ENCODE assay signal across 4 fruit fly cellular contexts in the genomic region with DNA sequence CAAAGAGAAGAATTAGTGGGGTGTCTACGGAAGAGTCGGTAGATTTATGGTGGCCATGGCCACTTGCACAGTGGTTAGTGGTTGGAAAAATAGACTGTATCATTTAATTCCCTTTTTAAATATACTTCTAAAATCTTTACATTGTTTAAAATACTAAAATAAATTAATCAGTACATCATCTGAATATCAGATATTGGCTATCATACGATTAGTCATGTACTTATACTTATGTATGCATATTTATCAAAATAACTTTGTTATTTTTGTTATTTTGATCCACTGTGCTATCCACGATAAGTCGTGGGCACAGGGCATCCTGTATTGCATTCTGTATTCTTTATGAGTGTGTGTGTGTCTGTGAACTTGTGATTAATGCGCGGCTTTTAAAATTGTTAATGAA.
TF ChIP-seq lines count a peak whose summit lies in the region.

No protein-coding gene starts in this region.

- no peak for TF ChIP-seq CTCF in whole organism, embryonic (GFP tag; optimal IDR thresholded peaks at IDR 0.05; lab: Kevin White, UChicago)

TF ChIP-seq in whole organism, embryonic, 481 proteins besides CTCF, POLR2A, EP300 and RAD21 (continues in another document):
- no peak for TF ChIP-seq CG12391 (tag; optimal IDR thresholded peaks at IDR 0.05; lab: Kevin White, UChicago)
- TF ChIP-seq CG2712 (tag; optimal IDR thresholded peaks at IDR 0.05; lab: Kevin White, UChicago) = no peak
- TF ChIP-seq CG34376 (GFP tag; optimal IDR thresholded peaks at IDR 0.05; lab: Kevin White, UChicago) = no peak
- no peak for TF ChIP-seq Ets97D (GFP tag; optimal IDR thresholded peaks at IDR 0.05; lab: Kevin White, UChicago)
- TF ChIP-seq GATAe (GFP tag; conservative IDR thresholded peaks at IDR 0.05; lab: Robert Waterston, UW) = no peak
- TF ChIP-seq CG9797 (GFP tag; optimal IDR thresholded peaks at IDR 0.05; lab: Kevin White, UChicago) = no peak
- no peak for TF ChIP-seq CG12744 (GFP tag; optimal IDR thresholded peaks at IDR 0.05; lab: Kevin White, UChicago)
- no peak for TF ChIP-seq NC2α (GFP tag; optimal IDR thresholded peaks at IDR 0.05; lab: Kevin White, UChicago)
- TF ChIP-seq ATbp (GFP tag; optimal IDR thresholded peaks at IDR 0.05; lab: Kevin White, UChicago) = no peak
- TF ChIP-seq CG17802 (tag; optimal IDR thresholded peaks at IDR 0.05; lab: Kevin White, UChicago) = no peak
- TF ChIP-seq CG30403 (GFP tag; optimal IDR thresholded peaks at IDR 0.05; lab: Kevin White, UChicago) = no peak
- no peak for TF ChIP-seq Spps (tag; optimal IDR thresholded peaks at IDR 0.05; lab: Kevin White, UChicago)
- no peak for TF ChIP-seq CG2129 (GFP tag; IDR thresholded peaks at IDR 0.05; lab: Robert Waterston, UW; ENCODE audit: partially characterized antibody)
- peak; percentile 53 for TF ChIP-seq CG6254 (GFP tag; optimal IDR thresholded peaks at IDR 0.05; lab: Kevin White, UChicago)
- no peak for TF ChIP-seq CG7271 (tag; optimal IDR thresholded peaks at IDR 0.05; lab: Kevin White, UChicago)
- no peak for TF ChIP-seq dimm (GFP tag; IDR thresholded peaks at IDR 0.05; lab: Robert Waterston, UW)
- TF ChIP-seq CG14014 (GFP tag; IDR thresholded peaks at IDR 0.05; lab: Robert Waterston, UW) = no peak
- no peak for TF ChIP-seq sim (GFP tag; IDR thresholded peaks at IDR 0.05; lab: Robert Waterston, UW)
- no peak for TF ChIP-seq CG18764 (GFP tag; optimal IDR thresholded peaks at IDR 0.05; lab: Kevin White, UChicago)
- peak; percentile 4 for TF ChIP-seq dmrt11E (tag; optimal IDR thresholded peaks at IDR 0.05; lab: Kevin White, UChicago)
- TF ChIP-seq Stat92E (GFP tag; optimal IDR thresholded peaks at IDR 0.05; lab: Kevin White, UChicago) = no peak
- peak; percentile 15; the same call in 1 of the 3 replicates for TF ChIP-seq row (GFP tag; IDR thresholded peaks at IDR 0.05; lab: Robert Waterston, UW)

TF ChIP-seq in whole organism, prepupa, 60 proteins besides CTCF, POLR2A, EP300 and RAD21 (continues in another document):
- TF ChIP-seq CG11762 (GFP tag; optimal IDR thresholded peaks at IDR 0.05; lab: Kevin White, UChicago; ENCODE audit: insufficient read depth) (no peak), Sox14 (GFP tag; optimal IDR thresholded peaks at IDR 0.05; lab: Kevin White, UChicago) (peak; percentile 35), Lpt (GFP tag; optimal IDR thresholded peaks at IDR 0.05; lab: Kevin White, UChicago) (peak; percentile 37), CG15336 (GFP tag; IDR thresholded peaks at IDR 0.05; lab: Robert Waterston, UW) (peak; percentile 60), CG8632 (GFP tag; optimal IDR thresholded peaks at IDR 0.05; lab: Kevin White, UChicago) (peak; percentile 41), Sox102F (GFP tag; optimal IDR thresholded peaks at IDR 0.05; lab: Kevin White, UChicago) (no peak), Ets21C (GFP tag; optimal IDR thresholded peaks at IDR 0.05; lab: Kevin White, UChicago) (no peak), esn (GFP tag; optimal IDR thresholded peaks at IDR 0.05; lab: Kevin White, UChicago) (peak; percentile 62), Eip75B (GFP tag; optimal IDR thresholded peaks at IDR 0.05; lab: Kevin White, UChicago) (no peak), OdsH (GFP tag; optimal IDR thresholded peaks at IDR 0.05; lab: Kevin White, UChicago) (peak; percentile 49), Blimp-1 (GFP tag; optimal IDR thresholded peaks at IDR 0.05; lab: Kevin White, UChicago) (no peak), CG11294 (GFP tag; IDR thresholded peaks at IDR 0.05; lab: Robert Waterston, UW) (no peak), ss (GFP tag; optimal IDR thresholded peaks at IDR 0.05; lab: Kevin White, UChicago) (peak; percentile 37 to 42), CG9139 (GFP tag; optimal IDR thresholded peaks at IDR 0.05; lab: Kevin White, UChicago) (no peak), Smox (GFP tag; optimal IDR thresholded peaks at IDR 0.05; lab: Kevin White, UChicago) (no peak), lz (GFP tag; optimal IDR thresholded peaks at IDR 0.05; lab: Kevin White, UChicago) (no peak), spab (GFP tag; optimal IDR thresholded peaks at IDR 0.05; lab: Kevin White, UChicago) (peak; percentile 37), CG3032 (tag; optimal IDR thresholded peaks at IDR 0.05; lab: Kevin White, UChicago) (peak; percentile 39), CG11902 (GFP tag; optimal IDR thresholded peaks at IDR 0.05; lab: Kevin White, UChicago) (no peak), acj6 (GFP tag; optimal IDR thresholded peaks at IDR 0.05; lab: Kevin White, UChicago) (peak; percentile 60), CG10631 (GFP tag; optimal IDR thresholded peaks at IDR 0.05; lab: Kevin White, UChicago) (peak; percentile 60), CG4318 (GFP tag; optimal IDR thresholded peaks at IDR 0.05; lab: Kevin White, UChicago) (no peak), fd85E (GFP tag; optimal IDR thresholded peaks at IDR 0.05; lab: Kevin White, UChicago) (no peak)

TF ChIP-seq in whole organism, pupa, 21 proteins besides CTCF, POLR2A, EP300 and RAD21:
- TF ChIP-seq Pif1B (GFP tag; optimal IDR thresholded peaks at IDR 0.05; lab: Kevin White, UChicago) (no peak), CG32121 (GFP tag; IDR thresholded peaks at IDR 0.05; lab: Robert Waterston, UW) (no peak), fd96Ca (GFP tag; IDR thresholded peaks at IDR 0.05; lab: Robert Waterston, UW) (no peak), EcR (GFP tag; optimal IDR thresholded peaks at IDR 0.05; lab: Kevin White, UChicago) (peak; percentile 11), CG4496 (GFP tag; IDR thresholded peaks at IDR 0.05; lab: Robert Waterston, UW) (no peak), CG8159 (tag; optimal IDR thresholded peaks at IDR 0.05; lab: Kevin White, UChicago) (peak; percentile 66), Ets98B (GFP tag; IDR thresholded peaks at IDR 0.05; lab: Robert Waterston, UW) (no peak), CG14655 (GFP tag; optimal IDR thresholded peaks at IDR 0.05; lab: Kevin White, UChicago) (no peak), Pif1A (GFP tag; optimal IDR thresholded peaks at IDR 0.05; lab: Kevin White, UChicago) (no peak), CG10348 (GFP tag; IDR thresholded peaks at IDR 0.05; lab: Robert Waterston, UW) (no peak), gl (tag; optimal IDR thresholded peaks at IDR 0.05; lab: Kevin White, UChicago) (no peak), CG17806 (tag; optimal IDR thresholded peaks at IDR 0.05; lab: Kevin White, UChicago) (peak; percentile 46), CG13204 (GFP tag; optimal IDR thresholded peaks at IDR 0.05; lab: Kevin White, UChicago) (no peak), D1 (tag; optimal IDR thresholded peaks at IDR 0.05; lab: Kevin White, UChicago) (peak; percentile 11), CG15710 (tag; optimal IDR thresholded peaks at IDR 0.05; lab: Kevin White, UChicago) (peak; percentile 51), CG12605 (GFP tag; IDR thresholded peaks at IDR 0.05; lab: Robert Waterston, UW) (peak; percentile 37), rn (GFP tag; IDR thresholded peaks at IDR 0.05; lab: Robert Waterston, UW) (no peak), CG9948 (tag; optimal IDR thresholded peaks at IDR 0.05; lab: Kevin White, UChicago) (peak; percentile 56), CG34367 (tag; optimal IDR thresholded peaks at IDR 0.05; lab: Kevin White, UChicago) (peak; percentile 42), CG8301 (tag; optimal IDR thresholded peaks at IDR 0.05; lab: Kevin White, UChicago) (peak; percentile 55), Snoo (tag; optimal IDR thresholded peaks at IDR 0.05; lab: Kevin White, UChicago) (no peak)

TF ChIP-seq in whole organism, wandering third instar larva, 38 proteins besides CTCF, POLR2A, EP300 and RAD21:
- TF ChIP-seq Dif (GFP tag; optimal IDR thresholded peaks at IDR 0.05; lab: Kevin White, UChicago; ENCODE audit: partially characterized antibody) (no peak), foxo (GFP tag; optimal IDR thresholded peaks at IDR 0.05; lab: Kevin White, UChicago) (peak in 1 of 2 experiments; percentile 14), h (GFP tag; optimal IDR thresholded peaks at IDR 0.05; lab: Kevin White, UChicago) (peak; percentile 1), sv (GFP tag; optimal IDR thresholded peaks at IDR 0.05; lab: Kevin White, UChicago) (no peak), pan (optimal IDR thresholded peaks at IDR 0.05; lab: Kevin White, UChicago) (no peak), CG32264 (GFP tag; optimal IDR thresholded peaks at IDR 0.05; lab: Kevin White, UChicago) (no peak), br (GFP tag; optimal IDR thresholded peaks at IDR 0.05; lab: Kevin White, UChicago) (no peak), Hnf4 (GFP tag; optimal IDR thresholded peaks at IDR 0.05; lab: Kevin White, UChicago) (no peak), fru (GFP tag; optimal IDR thresholded peaks at IDR 0.05; lab: Kevin White, UChicago) (peak; percentile 23), CrebA (GFP tag; optimal IDR thresholded peaks at IDR 0.05; lab: Kevin White, UChicago; ENCODE audit: borderline replicate concordance) (no peak), HLH106 (tag; optimal IDR thresholded peaks at IDR 0.05; lab: Kevin White, UChicago) (peak; percentile 39), woc (GFP tag; optimal IDR thresholded peaks at IDR 0.05; lab: Kevin White, UChicago) (no peak), Abd-B (GFP tag; optimal IDR thresholded peaks at IDR 0.05; lab: Kevin White, UChicago) (no peak), lola (GFP tag; optimal IDR thresholded peaks at IDR 0.05; lab: Kevin White, UChicago) (no peak), sage (GFP tag; optimal IDR thresholded peaks at IDR 0.05; lab: Kevin White, UChicago) (no peak), OdsH (GFP tag; optimal IDR thresholded peaks at IDR 0.05; lab: Kevin White, UChicago) (peak; percentile 49), ey (GFP tag; optimal IDR thresholded peaks at IDR 0.05; lab: Kevin White, UChicago) (peak; percentile 7), rgr (GFP tag; optimal IDR thresholded peaks at IDR 0.05; lab: Kevin White, UChicago) (peak; percentile 1), GATAd (GFP tag; optimal IDR thresholded peaks at IDR 0.05; lab: Kevin White, UChicago) (no peak), Sp1 (GFP tag; optimal IDR thresholded peaks at IDR 0.05; lab: Kevin White, UChicago) (peak; percentile 16)

Comparison
In these comparisons a context has a peak if more than half of its experiments do, and no peak if none do; other contexts are left out.
1. Of the 7 proteins assayed by ChIP-seq in both whole organism, embryonic and whole organism, prepupa: peak only in whole organism, embryonic: none; only in whole organism, prepupa: Lpt; in both: none; in neither: 6.